Fruit fly (Drosophila melanogaster) whole organism: ENCODE measurements around the gene mRpS24.

Experiments used
- pan ChIP-seq: fragments of >200 bp; optimal IDR thresholded peaks from 2 replicates; lab custom pipeline; 2017
- usp ChIP-seq: fragments of >200 bp; optimal IDR thresholded peaks from 2 replicates; lab custom pipeline; 2017; ENCODE audit warnings: missing biosample characterization, missing genetic modification characterization, mixed read lengths

dm6 chr3R:24206341-24207114 is 43.2 kb upstream of the mRpS24 start:
- no peak for TF ChIP-seq usp (GFP tag; lab: Kevin White, UChicago)
- no peak for TF ChIP-seq pan (lab: Kevin White, UChicago)
